Fruit fly (Drosophila melanogaster) whole organism, embryonic: ENCODE results near the gene CG31075.

Experiments used
- Atf6 ChIP-seq: fragments of 200-800 bp; sonication (Bioruptor generic); IDR thresholded peaks from 2 replicates; pipeline ENCODE4 v1.3.6; 2022; ENCODE audit warnings: missing biosample characterization, missing genetic modification characterization
- BEAF-32 ChIP-seq: fragments of 200-800 bp; sonication (Bioruptor generic); optimal IDR thresholded peaks from 3 replicates; lab custom pipeline; 2017; ENCODE audit warnings: missing biosample characterization, missing genetic modification characterization, mild to moderate bottlenecking, moderate library complexity, missing genetic modification reagents
- CG10267 ChIP-seq: fragments of 200-800 bp; sonication (Bioruptor generic); optimal IDR thresholded peaks from 2 replicates; lab custom pipeline; 2018; ENCODE audit warnings: missing biosample characterization, mild to moderate bottlenecking, missing genetic modification characterization, moderate library complexity
- CG11504 ChIP-seq: fragments of 200-800 bp; sonication (Bioruptor generic); optimal IDR thresholded peaks from 3 replicates; lab custom pipeline; 2019; ENCODE audit warnings: missing biosample characterization, mild to moderate bottlenecking, missing genetic modification characterization, moderate library complexity
- CG12391 ChIP-seq: fragments of 200-800 bp; sonication (Bioruptor generic); optimal IDR thresholded peaks from 3 replicates; lab custom pipeline; 2018; ENCODE audit warnings: missing biosample characterization, mild to moderate bottlenecking, missing genetic modification characterization, moderate library complexity
- CG12769 ChIP-seq: fragments of 200-800 bp; sonication (Bioruptor generic); optimal IDR thresholded peaks from 2 replicates; lab custom pipeline; 2019; ENCODE audit warnings: missing biosample characterization, mild to moderate bottlenecking, missing genetic modification characterization, moderate library complexity
- CG13424 ChIP-seq: fragments of 200-800 bp; sonication (Bioruptor generic); optimal IDR thresholded peaks from 2 replicates; lab custom pipeline; 2019; ENCODE audit warnings: missing biosample characterization, mild to moderate bottlenecking, missing genetic modification characterization, moderate library complexity
- CG15514 ChIP-seq: fragments of 200-800 bp; sonication (Bioruptor generic); optimal IDR thresholded peaks from 3 replicates; lab custom pipeline; 2017; ENCODE audit warnings: missing biosample characterization, missing genetic modification characterization, mild to moderate bottlenecking, moderate library complexity, missing genetic modification reagents
- CG15601 ChIP-seq: fragments of 200-800 bp; sonication (Bioruptor generic); optimal IDR thresholded peaks from 3 replicates; lab custom pipeline; 2019; ENCODE audit warnings: missing biosample characterization, mild to moderate bottlenecking, missing genetic modification characterization, moderate library complexity
- CG1832 ChIP-seq: fragments of 200-800 bp; sonication (Bioruptor generic); optimal IDR thresholded peaks from 2 replicates; lab custom pipeline; 2017; ENCODE audit warnings: missing biosample characterization, mild to moderate bottlenecking, missing genetic modification characterization, inconsistent platforms
- CG2116 ChIP-seq: fragments of 200-800 bp; sonication (Bioruptor generic); optimal IDR thresholded peaks from 3 replicates; lab custom pipeline; 2018; ENCODE audit warnings: missing biosample characterization, mild to moderate bottlenecking, missing genetic modification characterization
- CG2129 ChIP-seq: fragments of 200-800 bp; sonication (Bioruptor generic); IDR thresholded peaks from 2 replicates; pipeline ENCODE4 v1.3.6; 2022; ENCODE audit warnings: missing biosample characterization, missing genetic modification characterization; ENCODE audit not compliant: partially characterized antibody
- CG2678 ChIP-seq: fragments of 200-800 bp; sonication (Bioruptor generic); optimal IDR thresholded peaks from 3 replicates; lab custom pipeline; 2019; ENCODE audit warnings: missing biosample characterization, mild to moderate bottlenecking, missing genetic modification characterization, moderate library complexity
- CG4360 ChIP-seq: fragments of 200-800 bp; sonication (Bioruptor generic); IDR thresholded peaks from 2 replicates; pipeline ENCODE4 v1.3.6; 2022; ENCODE audit warnings: missing biosample characterization, missing genetic modification characterization
- CG9437 ChIP-seq: fragments of 200-800 bp; sonication (Bioruptor generic); optimal IDR thresholded peaks from 2 replicates; lab custom pipeline; 2018; ENCODE audit warnings: missing biosample characterization, mild to moderate bottlenecking, missing genetic modification characterization
- CG9817 ChIP-seq: fragments of 200-800 bp; sonication (Bioruptor generic); optimal IDR thresholded peaks from 2 replicates; lab custom pipeline; 2018; ENCODE audit warnings: missing biosample characterization, mild to moderate bottlenecking, missing genetic modification characterization, moderate library complexity
- Ets97D ChIP-seq: fragments of 200-800 bp; sonication (Bioruptor generic); optimal IDR thresholded peaks from 3 replicates; lab custom pipeline; 2016; ENCODE audit warnings: missing biosample characterization, missing genetic modification characterization
- Fer1 ChIP-seq: fragments of 200-800 bp; sonication (Bioruptor generic); optimal IDR thresholded peaks from 2 replicates; lab custom pipeline; 2017; ENCODE audit warnings: missing biosample characterization, mild to moderate bottlenecking, missing genetic modification characterization
- HmgZ ChIP-seq: fragments of 200-800 bp; sonication (Bioruptor generic); optimal IDR thresholded peaks from 2 replicates; lab custom pipeline; 2018; ENCODE audit warnings: missing biosample characterization, mild to moderate bottlenecking, missing genetic modification characterization
- MBD-R2 ChIP-seq: fragments of 200-800 bp; sonication (Bioruptor generic); IDR thresholded peaks from 2 replicates; pipeline ENCODE4 v1.3.6; 2022; ENCODE audit warnings: missing biosample characterization, missing genetic modification characterization
- MESR4 ChIP-seq: fragments of 200-800 bp; sonication (Bioruptor generic); optimal IDR thresholded peaks from 2 replicates; lab custom pipeline; 2018; ENCODE audit warnings: missing biosample characterization, mild to moderate bottlenecking, missing genetic modification characterization, moderate library complexity
- Pdp1 ChIP-seq, 2 experiments: fragments of 200-800 bp; sonication (Bioruptor generic); optimal IDR thresholded peaks; 3 replicates each; lab custom pipeline; 2016; ENCODE audit warnings: missing biosample characterization in 2 of 2, missing genetic modification characterization in 2 of 2, mild to moderate bottlenecking in 1 of 2, moderate library complexity in 1 of 2
- Poxn ChIP-seq: fragments of 200-800 bp; sonication (Bioruptor generic); IDR thresholded peaks from 2 replicates; pipeline ENCODE4 v1.3.6; 2022; ENCODE audit warnings: missing biosample characterization, missing genetic modification characterization
- Scr ChIP-seq: fragments of 200-800 bp; sonication (Bioruptor generic); IDR thresholded peaks from 2 replicates; pipeline ENCODE4 v1.3.6; 2022; ENCODE audit warnings: missing biosample characterization, missing genetic modification characterization; ENCODE audit not compliant: partially characterized antibody
- Sox100B ChIP-seq: fragments of 200-800 bp; sonication (Bioruptor generic); optimal IDR thresholded peaks from 3 replicates; lab custom pipeline; 2018; ENCODE audit warnings: missing biosample characterization, mild to moderate bottlenecking, missing genetic modification characterization
- YL-1 ChIP-seq: fragments of 200-800 bp; sonication (Bioruptor generic); optimal IDR thresholded peaks from 3 replicates; lab custom pipeline; 2017; ENCODE audit warnings: missing biosample characterization, mild to moderate bottlenecking, missing genetic modification characterization
- amos ChIP-seq: fragments of 200-800 bp; sonication (Bioruptor generic); IDR thresholded peaks from 2 replicates; pipeline ENCODE4 v1.3.6; 2022; ENCODE audit warnings: missing biosample characterization, missing genetic modification characterization; ENCODE audit not compliant: partially characterized antibody
- caup ChIP-seq: fragments of 200-800 bp; sonication (Bioruptor generic); optimal IDR thresholded peaks from 3 replicates; lab custom pipeline; 2017; ENCODE audit warnings: missing biosample characterization, mild to moderate bottlenecking, missing genetic modification characterization, moderate library complexity; ENCODE audit not compliant: severe bottlenecking
- dmrt11E ChIP-seq: fragments of 200-800 bp; sonication (Bioruptor generic); optimal IDR thresholded peaks from 3 replicates; lab custom pipeline; 2018; ENCODE audit warnings: missing biosample characterization, mild to moderate bottlenecking, missing genetic modification characterization, moderate library complexity
- ems ChIP-seq: fragments of 200-800 bp; sonication (Bioruptor generic); optimal IDR thresholded peaks from 3 replicates; lab custom pipeline; 2016; ENCODE audit warnings: missing biosample characterization, missing genetic modification characterization
- grau ChIP-seq: fragments of 200-800 bp; optimal IDR thresholded peaks from 3 replicates; lab custom pipeline; 2019; ENCODE audit warnings: missing biosample characterization, mild to moderate bottlenecking, missing genetic modification characterization, moderate library complexity
- gsb-n ChIP-seq: fragments of 200-800 bp; sonication (Bioruptor generic); optimal IDR thresholded peaks from 3 replicates; lab custom pipeline; 2018; ENCODE audit warnings: missing biosample characterization, mild to moderate bottlenecking, missing genetic modification characterization
- hbn ChIP-seq: fragments of 200-800 bp; sonication (Bioruptor generic); IDR thresholded peaks from 2 replicates; pipeline ENCODE4 v1.3.6; 2022; ENCODE audit warnings: missing biosample characterization, missing genetic modification characterization; ENCODE audit not compliant: partially characterized antibody
- jumu ChIP-seq: fragments of 200-800 bp; sonication (Bioruptor generic); optimal IDR thresholded peaks from 3 replicates; lab custom pipeline; 2016; ENCODE audit warnings: missing biosample characterization, missing genetic modification characterization
- kay ChIP-seq: fragments of 200-800 bp; sonication (Bioruptor generic); optimal IDR thresholded peaks from 2 replicates; lab custom pipeline; 2016; ENCODE audit warnings: missing biosample characterization, missing genetic modification characterization
- knrl ChIP-seq: fragments of 200-800 bp; sonication (Bioruptor generic); IDR thresholded peaks from 3 replicates; pipeline ENCODE4 v1.3.6; 2022; ENCODE audit warnings: missing biosample characterization, missing genetic modification characterization; ENCODE audit not compliant: partially characterized antibody
- lbe ChIP-seq: fragments of 200-800 bp; sonication (Bioruptor generic); optimal IDR thresholded peaks from 2 replicates; lab custom pipeline; 2016; ENCODE audit warnings: missing biosample characterization, mild to moderate bottlenecking, missing genetic modification characterization
- maf-S ChIP-seq: fragments of 200-800 bp; sonication (Bioruptor generic); optimal IDR thresholded peaks from 2 replicates; lab custom pipeline; 2016; ENCODE audit warnings: missing biosample characterization, missing genetic modification characterization
- nmo ChIP-seq: fragments of 200-800 bp; sonication (Bioruptor generic); optimal IDR thresholded peaks from 2 replicates; lab custom pipeline; 2018; ENCODE audit warnings: missing biosample characterization, mild to moderate bottlenecking, missing genetic modification characterization, moderate library complexity
- phol ChIP-seq: fragments of 200-800 bp; sonication (Bioruptor generic); optimal IDR thresholded peaks from 3 replicates; lab custom pipeline; 2018; ENCODE audit warnings: missing biosample characterization, mild to moderate bottlenecking, missing genetic modification characterization, moderate library complexity
- pzg ChIP-seq: fragments of 200-800 bp; sonication (Bioruptor generic); optimal IDR thresholded peaks from 3 replicates; lab custom pipeline; 2018; ENCODE audit warnings: missing biosample characterization, mild to moderate bottlenecking, missing genetic modification characterization, moderate library complexity
- sna ChIP-seq: fragments of 200-800 bp; sonication (Bioruptor generic); IDR thresholded peaks from 2 replicates; pipeline ENCODE4 v1.3.6; 2022; ENCODE audit warnings: missing biosample characterization, missing genetic modification characterization; ENCODE audit not compliant: partially characterized antibody
- stwl ChIP-seq: fragments of 200-800 bp; sonication (Bioruptor generic); optimal IDR thresholded peaks from 3 replicates; lab custom pipeline; 2018; ENCODE audit warnings: missing biosample characterization, mild to moderate bottlenecking, missing genetic modification characterization, moderate library complexity
- trem ChIP-seq: fragments of 200-800 bp; optimal IDR thresholded peaks from 3 replicates; lab custom pipeline; 2019; ENCODE audit warnings: missing biosample characterization, mild to moderate bottlenecking, missing genetic modification characterization, moderate library complexity
- unc-4 ChIP-seq: fragments of 200-800 bp; sonication (Bioruptor generic); IDR thresholded peaks from 2 replicates; pipeline ENCODE4 v1.3.6; 2022; ENCODE audit warnings: missing biosample characterization, missing genetic modification characterization; ENCODE audit not compliant: partially characterized antibody
- vnd ChIP-seq: fragments of 200-800 bp; sonication (Bioruptor generic); IDR thresholded peaks from 3 replicates; pipeline ENCODE4 v1.3.6; 2022; ENCODE audit warnings: missing biosample characterization, missing genetic modification characterization; ENCODE audit not compliant: partially characterized antibody
- wdn ChIP-seq: fragments of 200-800 bp; sonication (Bioruptor generic); IDR thresholded peaks from 2 replicates; pipeline ENCODE4 v1.3.6; 2022; ENCODE audit warnings: missing biosample characterization, missing genetic modification characterization

The CG31075 gene

dm6 chr3R:26964452-26965133 lies 23.7 kb downstream of the CG31075 start, which contains the start of gene Tsp97E (continued):
- TF ChIP-seq hbn (peak; percentile 53; the same call in 1 of the 2 replicates), wdn (GFP tag; lab: Robert Waterston, UW) (no peak), Scr (GFP tag; lab: Robert Waterston, UW) (peak; percentile 79), CG15514 (GFP tag; lab: Kevin White, UChicago) (peak; percentile 87), grau (tag; lab: Kevin White, UChicago) (peak; percentile 16), CG9817 (tag; lab: Kevin White, UChicago) (no peak), Fer1 (peak; percentile 2), Pdp1 (GFP tag; optimal IDR thresholded peaks at IDR 0.05; lab: Kevin White, UChicago) (peak in 1 of 2 experiments; percentile 35), Sox100B (GFP tag; lab: Kevin White, UChicago) (peak; percentile 23), CG4360 (peak; percentile 91), pzg (GFP tag; lab: Kevin White, UChicago) (peak; percentile 59), CG15601 (tag; lab: Kevin White, UChicago) (peak; percentile 32), sna (GFP tag; lab: Robert Waterston, UW) (peak; percentile 88), CG2678 (tag; lab: Kevin White, UChicago) (peak; percentile 19), CG12391 (tag; lab: Kevin White, UChicago) (peak; percentile 12), amos (GFP tag; lab: Robert Waterston, UW) (peak; percentile 30; the same call in 1 of the 2 replicates), CG2116 (peak; percentile 99), dmrt11E (tag; lab: Kevin White, UChicago) (no peak), CG1832 (GFP tag; lab: Kevin White, UChicago) (no peak), jumu (no peak), stwl (tag; lab: Kevin White, UChicago) (peak; percentile 70), trem (tag; lab: Kevin White, UChicago) (peak; percentile 64), phol (tag; lab: Kevin White, UChicago) (peak; percentile 15), vnd (GFP tag; lab: Robert Waterston, UW) (peak; percentile 76), CG9437 (no peak), kay (GFP tag; lab: Kevin White, UChicago) (no peak), CG12769 (tag; lab: Kevin White, UChicago) (no peak), maf-S (GFP tag; lab: Kevin White, UChicago) (no peak), CG13424 (tag; lab: Kevin White, UChicago) (no peak), knrl (GFP tag; lab: Robert Waterston, UW) (peak; percentile 61), lbe (GFP tag; lab: Kevin White, UChicago) (no peak), gsb-n (tag; lab: Kevin White, UChicago) (peak; percentile 15), HmgZ (peak; percentile 38), ems (GFP tag; lab: Kevin White, UChicago) (no peak), CG2129 (GFP tag; lab: Robert Waterston, UW) (peak; percentile 48), MESR4 (peak; percentile 87), nmo (peak; percentile 45), MBD-R2 (GFP tag; lab: Robert Waterston, UW) (peak; percentile 12; the same call in 1 of the 2 replicates), Atf6 (GFP tag; lab: Robert Waterston, UW) (peak; percentile 20; the same call in 1 of the 2 replicates), Poxn (GFP tag; lab: Robert Waterston, UW) (no peak), CG10267 (peak; percentile 50), YL-1 (GFP tag; lab: Kevin White, UChicago) (no peak), CG11504 (tag; lab: Kevin White, UChicago) (peak; percentile 32), Ets97D (GFP tag; lab: Kevin White, UChicago) (peak; percentile 64), caup (no peak), BEAF-32 (GFP tag; lab: Kevin White, UChicago) (peak; percentile 60), unc-4 (GFP tag; lab: Robert Waterston, UW) (peak; percentile 75)
